Fruit fly (Drosophila melanogaster): ENCODE measurements around the gene CG7407.
A peak's percentile ranks its signal among the peaks of the same experiment; 100 is the strongest.

CG7407 gene

dm6 chr3L:21823236-21823635, at the start of gene CG7407:
Gene CG7407 (plus strand): TSS chr3L:21823461.
- TF ChIP-seq CG14711 (tag; optimal IDR thresholded peaks at IDR 0.05) (no peak), CG33017 (tag; optimal IDR thresholded peaks at IDR 0.05) (no peak), Hr96 (GFP tag; optimal IDR thresholded peaks at IDR 0.05) (no peak), Clk (GFP tag; optimal IDR thresholded peaks at IDR 0.05) (no peak), cnc (optimal IDR thresholded peaks at IDR 0.05) (no peak), bab1 (GFP tag; optimal IDR thresholded peaks at IDR 0.05) (peak; percentile 14), Crg-1 (GFP tag; optimal IDR thresholded peaks at IDR 0.05) (no peak)

dm6 chr3L:21773855-21774254, 49.4 kb upstream of the CG7407 start:
- TF ChIP-seq CG1620 (GFP tag; optimal IDR thresholded peaks at IDR 0.05) (no peak), kay (GFP tag; ENCODE audit: borderline replicate concordance) (peak; percentile 32), tj (GFP tag; optimal IDR thresholded peaks at IDR 0.05) (no peak)

dm6 chr3L:21787883-21788282, 35.4 kb upstream of the CG7407 start:
- TF ChIP-seq cnc (optimal IDR thresholded peaks at IDR 0.05) (no peak), Hr96 (GFP tag; optimal IDR thresholded peaks at IDR 0.05) (no peak), Clk (GFP tag; optimal IDR thresholded peaks at IDR 0.05) (no peak), CG33017 (tag; optimal IDR thresholded peaks at IDR 0.05) (no peak), CG5204 (GFP tag; optimal IDR thresholded peaks at IDR 0.05) (no peak), Mnt (GFP tag; optimal IDR thresholded peaks at IDR 0.05) (no peak), cic (GFP tag; optimal IDR thresholded peaks at IDR 0.05) (no peak)

dm6 chr3L:21800424-21800823, 22.8 kb upstream of the CG7407 start:
- TF ChIP-seq CG11617 (GFP tag; optimal IDR thresholded peaks at IDR 0.05) (no peak), bab1 (GFP tag; optimal IDR thresholded peaks at IDR 0.05) (no peak), Crg-1 (GFP tag; optimal IDR thresholded peaks at IDR 0.05) (no peak), ovo (GFP tag; optimal IDR thresholded peaks at IDR 0.05) (no peak)

- no peak for TF ChIP-seq Hr96 (GFP tag; optimal IDR thresholded peaks at IDR 0.05)
These were observed 15.2 kb upstream of the CG7407 start for dm6 chr3L:21808003-21808530.

dm6 chr3L:21808568-21808967, 14.7 kb upstream of the CG7407 start, which contains the start of gene eg:
Gene eg (plus strand): TSS chr3L:21808703.
- TF ChIP-seq CG5204 (GFP tag; optimal IDR thresholded peaks at IDR 0.05) (no peak), cic (GFP tag; optimal IDR thresholded peaks at IDR 0.05) (no peak), toe (GFP tag; optimal IDR thresholded peaks at IDR 0.05) (no peak), CG7101 (tag; optimal IDR thresholded peaks at IDR 0.05) (no peak), CG33017 (tag; optimal IDR thresholded peaks at IDR 0.05) (no peak), CG12768 (GFP tag; optimal IDR thresholded peaks at IDR 0.05) (no peak), Crg-1 (GFP tag; optimal IDR thresholded peaks at IDR 0.05) (no peak), CG7045 (GFP tag; optimal IDR thresholded peaks at IDR 0.05) (no peak), cnc (optimal IDR thresholded peaks at IDR 0.05) (no peak), kay (GFP tag; ENCODE audit: borderline replicate concordance) (no peak), ovo (GFP tag; optimal IDR thresholded peaks at IDR 0.05) (no peak), CG14711 (tag; optimal IDR thresholded peaks at IDR 0.05) (no peak), Hr96 (GFP tag; optimal IDR thresholded peaks at IDR 0.05) (no peak), CG1620 (GFP tag; optimal IDR thresholded peaks at IDR 0.05) (no peak), CG11617 (GFP tag; optimal IDR thresholded peaks at IDR 0.05) (no peak), Mnt (GFP tag; optimal IDR thresholded peaks at IDR 0.05) (no peak), tj (GFP tag; optimal IDR thresholded peaks at IDR 0.05) (no peak), bab1 (GFP tag; optimal IDR thresholded peaks at IDR 0.05) (no peak), pad (GFP tag; optimal IDR thresholded peaks at IDR 0.05) (no peak)

- TF ChIP-seq CG7101 (tag; optimal IDR thresholded peaks at IDR 0.05) (no peak), CG11617 (GFP tag; optimal IDR thresholded peaks at IDR 0.05) (no peak), ovo (GFP tag; optimal IDR thresholded peaks at IDR 0.05) (no peak)
These were observed 9.7 kb upstream of the CG7407 start, which contains the start of gene CG43895 for dm6 chr3L:21813598-21813997. Gene CG43895 (minus strand): TSS chr3L:21813698.

dm6 chr3L:21818701-21819100, 4.6 kb upstream of the CG7407 start:
- TF ChIP-seq bab1 (GFP tag; optimal IDR thresholded peaks at IDR 0.05) (no peak), CG14711 (tag; optimal IDR thresholded peaks at IDR 0.05) (no peak), toe (GFP tag; optimal IDR thresholded peaks at IDR 0.05) (no peak), Hr96 (GFP tag; optimal IDR thresholded peaks at IDR 0.05) (no peak), cic (GFP tag; optimal IDR thresholded peaks at IDR 0.05) (no peak), CG5204 (GFP tag; optimal IDR thresholded peaks at IDR 0.05) (no peak), tj (GFP tag; optimal IDR thresholded peaks at IDR 0.05) (no peak), CG1620 (GFP tag; optimal IDR thresholded peaks at IDR 0.05) (no peak), CG33017 (tag; optimal IDR thresholded peaks at IDR 0.05) (no peak), cnc (optimal IDR thresholded peaks at IDR 0.05) (no peak), kay (GFP tag; ENCODE audit: borderline replicate concordance) (no peak)

Measured in whole organism, adult.